Fruit fly (Drosophila melanogaster) whole organism, prepupa: ENCODE results near the gene CG9932.
A peak's percentile ranks its signal among the peaks of the same experiment; 100 is the strongest.

Experiments used
- Blimp-1 ChIP-seq: fragments of 200-800 bp; sonication (Bioruptor generic); optimal IDR thresholded peaks from 3 replicates; lab custom pipeline; 2017; ENCODE audit warnings: missing biosample characterization, missing genetic modification characterization, mild to moderate bottlenecking, moderate library complexity, missing genetic modification reagents
- CG10631 ChIP-seq: fragments of 200-800 bp; sonication (Bioruptor generic); optimal IDR thresholded peaks from 2 replicates; lab custom pipeline; 2016; ENCODE audit warnings: missing biosample characterization, missing genetic modification characterization
- CG11762 ChIP-seq: fragments of 200-800 bp; sonication (Bioruptor generic); optimal IDR thresholded peaks from 3 replicates; lab custom pipeline; 2016; ENCODE audit warnings: missing biosample characterization, missing genetic modification characterization; ENCODE audit not compliant: insufficient read depth
- CG11902 ChIP-seq: fragments of 200-800 bp; sonication (Bioruptor generic); optimal IDR thresholded peaks from 3 replicates; lab custom pipeline; 2016; ENCODE audit warnings: missing biosample characterization, missing genetic modification characterization
- CG15336 ChIP-seq: fragments of 200-800 bp; sonication (Bioruptor generic); IDR thresholded peaks from 2 replicates; pipeline ENCODE4 v1.3.6; 2022; ENCODE audit warnings: missing biosample characterization, missing genetic modification characterization
- CG1621 ChIP-seq: fragments of 200-800 bp; sonication (Bioruptor generic); optimal IDR thresholded peaks from 3 replicates; lab custom pipeline; 2018; ENCODE audit warnings: missing biosample characterization, mild to moderate bottlenecking, missing genetic modification characterization
- CG16779 ChIP-seq: fragments of 200-800 bp; sonication (Bioruptor generic); optimal IDR thresholded peaks from 3 replicates; lab custom pipeline; 2017; ENCODE audit warnings: missing biosample characterization, mild to moderate bottlenecking, missing genetic modification characterization
- CG3032 ChIP-seq: fragments of 200-800 bp; optimal IDR thresholded peaks from 2 replicates; lab custom pipeline; 2019; ENCODE audit warnings: missing biosample characterization, mild to moderate bottlenecking, missing genetic modification characterization, moderate library complexity
- CG31627 ChIP-seq: fragments of 200-800 bp; sonication (Bioruptor generic); optimal IDR thresholded peaks from 3 replicates; lab custom pipeline; 2016; ENCODE audit warnings: missing biosample characterization, missing genetic modification characterization
- CG32006 ChIP-seq: fragments of 200-800 bp; sonication (Bioruptor generic); optimal IDR thresholded peaks from 3 replicates; lab custom pipeline; 2017; ENCODE audit warnings: missing biosample characterization, mild to moderate bottlenecking, missing genetic modification characterization
- CG3919 ChIP-seq: fragments of 200-800 bp; sonication (Bioruptor generic); optimal IDR thresholded peaks from 3 replicates; lab custom pipeline; 2016; ENCODE audit warnings: missing biosample characterization, missing genetic modification characterization
- CG4318 ChIP-seq: fragments of 200-800 bp; sonication (Bioruptor generic); optimal IDR thresholded peaks from 3 replicates; lab custom pipeline; 2017; ENCODE audit warnings: missing biosample characterization, mild to moderate bottlenecking, missing genetic modification characterization
- CG6276 ChIP-seq: fragments of 200-800 bp; sonication (Bioruptor generic); optimal IDR thresholded peaks from 2 replicates; lab custom pipeline; 2017; ENCODE audit warnings: missing biosample characterization, mild to moderate bottlenecking, missing genetic modification characterization
- CG6792 ChIP-seq: fragments of 200-800 bp; sonication (Bioruptor generic); optimal IDR thresholded peaks from 3 replicates; lab custom pipeline; 2016; ENCODE audit warnings: missing biosample characterization, missing genetic modification characterization
- CG6854 ChIP-seq: fragments of 200-800 bp; sonication (Bioruptor generic); optimal IDR thresholded peaks from 2 replicates; lab custom pipeline; 2017; ENCODE audit warnings: missing biosample characterization, mild to moderate bottlenecking, missing genetic modification characterization
- CG7368 ChIP-seq: fragments of 200-800 bp; sonication (Bioruptor generic); optimal IDR thresholded peaks from 3 replicates; lab custom pipeline; 2016; ENCODE audit warnings: missing biosample characterization, missing genetic modification characterization
- CG8319 ChIP-seq: fragments of 200-800 bp; sonication (Bioruptor generic); optimal IDR thresholded peaks from 3 replicates; lab custom pipeline; 2016; ENCODE audit warnings: missing biosample characterization, missing genetic modification characterization
- CG9139 ChIP-seq: fragments of 200-800 bp; sonication (Bioruptor generic); optimal IDR thresholded peaks from 3 replicates; lab custom pipeline; 2017; ENCODE audit warnings: missing biosample characterization, mild to moderate bottlenecking, missing genetic modification characterization
- Eip75B ChIP-seq: fragments of 200-800 bp; sonication (Bioruptor generic); optimal IDR thresholded peaks from 3 replicates; lab custom pipeline; 2016; ENCODE audit warnings: missing biosample characterization, missing genetic modification characterization
- Eip78C ChIP-seq: fragments of 200-800 bp; sonication (Bioruptor generic); peaks from one replicate; lab custom pipeline; 2016; ENCODE audit warnings: missing biosample characterization, missing genetic modification characterization
- Ets21C ChIP-seq: fragments of 200-800 bp; sonication (Bioruptor generic); optimal IDR thresholded peaks from 3 replicates; lab custom pipeline; 2016; ENCODE audit warnings: missing biosample characterization, missing genetic modification characterization
- Ets96B ChIP-seq: fragments of 200-800 bp; optimal IDR thresholded peaks from 2 replicates; lab custom pipeline; 2019; ENCODE audit warnings: missing biosample characterization, mild to moderate bottlenecking, missing genetic modification characterization, moderate library complexity
- Hr38 ChIP-seq: sonication (Bioruptor generic); optimal IDR thresholded peaks from 2 replicates; lab custom pipeline; 2016; ENCODE audit warnings: missing biosample characterization, missing genetic modification characterization
- Hr39 ChIP-seq: fragments of 200-800 bp; sonication (Bioruptor generic); optimal IDR thresholded peaks from 2 replicates; lab custom pipeline; 2016; ENCODE audit warnings: missing biosample characterization, missing genetic modification characterization
- Lpt ChIP-seq: fragments of 200-800 bp; sonication (Bioruptor generic); optimal IDR thresholded peaks from 3 replicates; lab custom pipeline; 2016; ENCODE audit warnings: missing biosample characterization, missing genetic modification characterization
- Met ChIP-seq: fragments of 200-800 bp; sonication (Bioruptor generic); optimal IDR thresholded peaks from 3 replicates; lab custom pipeline; 2016; ENCODE audit warnings: missing biosample characterization, missing genetic modification characterization
- OdsH ChIP-seq: fragments of 200-800 bp; sonication (Bioruptor generic); optimal IDR thresholded peaks from 3 replicates; lab custom pipeline; 2016; ENCODE audit warnings: missing biosample characterization, missing genetic modification characterization
- Smox ChIP-seq: fragments of 200-800 bp; sonication (Bioruptor generic); optimal IDR thresholded peaks from 3 replicates; lab custom pipeline; 2016; ENCODE audit warnings: missing biosample characterization, missing genetic modification characterization
- Sox102F ChIP-seq: fragments of 200-800 bp; sonication (Bioruptor generic); optimal IDR thresholded peaks from 2 replicates; lab custom pipeline; 2016; ENCODE audit warnings: missing biosample characterization, mild to moderate bottlenecking, missing genetic modification characterization
- Sox15 ChIP-seq: fragments of 200-800 bp; sonication (Bioruptor generic); optimal IDR thresholded peaks from 3 replicates; lab custom pipeline; 2016; ENCODE audit warnings: missing biosample characterization, missing genetic modification characterization
- achi ChIP-seq: fragments of 200-800 bp; sonication (Bioruptor generic); optimal IDR thresholded peaks from 3 replicates; lab custom pipeline; 2016; ENCODE audit warnings: missing biosample characterization, missing genetic modification characterization
- acj6 ChIP-seq: fragments of 200-800 bp; sonication (Bioruptor generic); optimal IDR thresholded peaks from 3 replicates; lab custom pipeline; 2016; ENCODE audit warnings: missing biosample characterization, missing genetic modification characterization
- cyc ChIP-seq: fragments of 200-800 bp; sonication (Bioruptor generic); optimal IDR thresholded peaks from 3 replicates; lab custom pipeline; 2016; ENCODE audit warnings: missing biosample characterization, missing genetic modification characterization
- dac ChIP-seq: fragments of 200-800 bp; sonication (Bioruptor generic); optimal IDR thresholded peaks from 2 replicates; lab custom pipeline; 2017; ENCODE audit warnings: missing biosample characterization, mild to moderate bottlenecking, missing genetic modification characterization
- eg ChIP-seq: fragments of 200-800 bp; sonication (Bioruptor generic); IDR thresholded peaks from 3 replicates; pipeline ENCODE4 v1.3.6; 2022; ENCODE audit warnings: missing biosample characterization, missing genetic modification characterization
- fd59A ChIP-seq: fragments of 200-800 bp; sonication (Bioruptor generic); optimal IDR thresholded peaks from 2 replicates; lab custom pipeline; 2017; ENCODE audit warnings: missing biosample characterization, mild to moderate bottlenecking, missing genetic modification characterization, missing genetic modification reagents
- fd85E ChIP-seq: fragments of 200-800 bp; sonication (Bioruptor generic); optimal IDR thresholded peaks from 3 replicates; lab custom pipeline; 2016; ENCODE audit warnings: missing biosample characterization, missing genetic modification characterization
- fkh ChIP-seq: fragments of 200-800 bp; sonication (Bioruptor generic); optimal IDR thresholded peaks from 3 replicates; lab custom pipeline; 2017; ENCODE audit warnings: missing biosample characterization, mild to moderate bottlenecking, missing genetic modification characterization, moderate library complexity
- lz ChIP-seq: fragments of 200-800 bp; sonication (Bioruptor generic); optimal IDR thresholded peaks from 3 replicates; lab custom pipeline; 2016; ENCODE audit warnings: missing biosample characterization, missing genetic modification characterization
- pdm3 ChIP-seq: fragments of 200-800 bp; sonication (Bioruptor generic); optimal IDR thresholded peaks from 3 replicates; lab custom pipeline; 2016; ENCODE audit warnings: missing biosample characterization, missing genetic modification characterization
- spab ChIP-seq: fragments of 200-800 bp; sonication (Bioruptor generic); optimal IDR thresholded peaks from 2 replicates; lab custom pipeline; 2017; ENCODE audit warnings: missing biosample characterization, mild to moderate bottlenecking, missing genetic modification characterization, missing genetic modification reagents
- ss ChIP-seq, 2 experiments: fragments of 200-800 bp; sonication (Bioruptor generic); optimal IDR thresholded peaks; 2 replicates in 1 of 2; 3 replicates in 1 of 2; lab custom pipeline; 2017 to 2018; ENCODE audit warnings: mild to moderate bottlenecking in 2 of 2, missing biosample characterization in 2 of 2, missing genetic modification characterization in 2 of 2, moderate library complexity in 1 of 2
- svp ChIP-seq: fragments of 200-800 bp; sonication (Bioruptor generic); peaks from one replicate; lab custom pipeline; 2016; ENCODE audit warnings: missing biosample characterization, missing genetic modification characterization
- vri ChIP-seq: fragments of 200-800 bp; sonication (Bioruptor generic); optimal IDR thresholded peaks from 3 replicates; lab custom pipeline; 2016; ENCODE audit warnings: missing biosample characterization, mild to moderate bottlenecking, missing genetic modification characterization

CG9932 gene

dm6 chr2L:13056022-13056421, 3.9 kb downstream of the CG9932 start (continued):
- TF ChIP-seq acj6: peak; percentile 70
- TF ChIP-seq fd59A (GFP tag; lab: Kevin White, UChicago): peak; percentile 46
- TF ChIP-seq CG7368 (GFP tag; lab: Kevin White, UChicago): peak; percentile 9
- TF ChIP-seq CG15336 (GFP tag; lab: Robert Waterston, UW): peak; percentile 83
- TF ChIP-seq CG8319 (GFP tag; lab: Kevin White, UChicago): peak; percentile 17
- TF ChIP-seq Sox102F (GFP tag; lab: Kevin White, UChicago): peak; percentile 51
- peak; percentile 49 for TF ChIP-seq Eip75B (GFP tag; lab: Kevin White, UChicago)
- peak; percentile 66 for TF ChIP-seq CG3919 (GFP tag; lab: Kevin White, UChicago)
- peak; percentile 77 for TF ChIP-seq pdm3 (GFP tag; lab: Kevin White, UChicago)
- peak; percentile 61 for TF ChIP-seq Ets96B (tag; lab: Kevin White, UChicago)
- TF ChIP-seq fkh: no peak
- TF ChIP-seq, all 60 proteins: peak for 51

- TF ChIP-seq CG7368 (GFP tag; lab: Kevin White, UChicago) (no peak), eg (GFP tag; lab: Robert Waterston, UW) (no peak), CG3919 (GFP tag; lab: Kevin White, UChicago) (no peak), Eip78C (GFP tag; lab: Kevin White, UChicago) (peak; percentile 55), Ets96B (tag; lab: Kevin White, UChicago) (peak; percentile 22), CG16779 (tag; lab: Kevin White, UChicago) (no peak), Hr38 (GFP tag; lab: Kevin White, UChicago) (no peak), ss (GFP tag; optimal IDR thresholded peaks at IDR 0.05; lab: Kevin White, UChicago) (peak in 1 of 2 experiments; percentile 15), CG11762 (GFP tag; lab: Kevin White, UChicago) (no peak), svp (GFP tag; lab: Kevin White, UChicago) (peak; percentile 56), CG10631 (GFP tag; lab: Kevin White, UChicago) (no peak), Blimp-1 (GFP tag; lab: Kevin White, UChicago) (no peak), dac (GFP tag; lab: Kevin White, UChicago) (no peak), CG32006 (GFP tag; lab: Kevin White, UChicago) (no peak)
- TF ChIP-seq, all 60 proteins: peak for 4
These were observed 10.8 kb downstream of the CG9932 start for dm6 chr2L:13049136-13049535.

- TF ChIP-seq Sox102F (GFP tag; lab: Kevin White, UChicago) (no peak), svp (GFP tag; lab: Kevin White, UChicago) (peak; percentile 98)
These were observed 14.0 kb downstream of the CG9932 start for dm6 chr2L:13045924-13046323.

dm6 chr2L:13044135-13044534, 15.8 kb downstream of the CG9932 start:
- TF ChIP-seq CG1621 (no peak), Hr39 (no peak), CG31627 (GFP tag; lab: Kevin White, UChicago) (no peak), Eip78C (GFP tag; lab: Kevin White, UChicago) (peak; percentile 63), CG6854 (GFP tag; lab: Kevin White, UChicago) (no peak), cyc (GFP tag; lab: Kevin White, UChicago) (no peak), ss (GFP tag; optimal IDR thresholded peaks at IDR 0.05; lab: Kevin White, UChicago) (peak in 1 of 2 experiments; percentile 36), CG32006 (GFP tag; lab: Kevin White, UChicago) (peak; percentile 2), achi (GFP tag; lab: Kevin White, UChicago) (no peak), Sox15 (no peak), CG9139 (GFP tag; lab: Kevin White, UChicago) (no peak), Ets21C (GFP tag; lab: Kevin White, UChicago) (no peak), CG6792 (no peak), spab (GFP tag; lab: Kevin White, UChicago) (no peak), CG3032 (tag; lab: Kevin White, UChicago) (no peak), eg (GFP tag; lab: Robert Waterston, UW) (0 out of 3 replicates have a peak, but pooled peaks have one; percentile 20), CG11762 (GFP tag; lab: Kevin White, UChicago) (no peak), CG6276 (GFP tag; lab: Kevin White, UChicago) (no peak), Lpt (GFP tag; lab: Kevin White, UChicago) (no peak), CG10631 (GFP tag; lab: Kevin White, UChicago) (no peak), CG11902 (GFP tag; lab: Kevin White, UChicago) (no peak), dac (GFP tag; lab: Kevin White, UChicago) (no peak), fd85E (GFP tag; lab: Kevin White, UChicago) (no peak), Met (GFP tag; lab: Kevin White, UChicago) (no peak), Smox (GFP tag; lab: Kevin White, UChicago) (no peak), Sox102F (GFP tag; lab: Kevin White, UChicago) (no peak), lz (GFP tag; lab: Kevin White, UChicago) (no peak), fd59A (GFP tag; lab: Kevin White, UChicago) (no peak), OdsH (GFP tag; lab: Kevin White, UChicago) (no peak), svp (GFP tag; lab: Kevin White, UChicago) (no peak), vri (GFP tag; lab: Kevin White, UChicago) (no peak), CG4318 (no peak), CG8319 (GFP tag; lab: Kevin White, UChicago) (no peak)
